Worm (Caenorhabditis elegans): ENCODE results near the gene M04D8.7.

- TF ChIP-seq dao-5 (tag; optimal IDR thresholded peaks at IDR 0.05): no peak
- TF ChIP-seq W03F9.2 (tag; optimal IDR thresholded peaks at IDR 0.05): no peak
Measured at ce11 chrIII:10076042-10076441, 38.8 kb downstream of the M04D8.7 start.
